Fruit fly (Drosophila melanogaster) whole organism, adult: Measurements from ENCODE around the gene LpR2.

ENCODE experiments used
- CG11617 ChIP-seq: fragments of 200-800 bp; sonication (Bioruptor generic); optimal IDR thresholded peaks from 2 replicates; lab custom pipeline; 2017; ENCODE audit warnings: mild to moderate bottlenecking, missing biosample characterization, missing genetic modification reagents, missing genetic modification characterization
- CG12768 ChIP-seq: fragments of 200-800 bp; sonication (Bioruptor generic); optimal IDR thresholded peaks from 2 replicates; lab custom pipeline; 2017; ENCODE audit warnings: missing biosample characterization, missing genetic modification characterization, mild to moderate bottlenecking, moderate library complexity, missing genetic modification reagents
- CG14711 ChIP-seq: fragments of 200-800 bp; sonication (Bioruptor generic); optimal IDR thresholded peaks from 2 replicates; lab custom pipeline; 2018; ENCODE audit warnings: missing biosample characterization, mild to moderate bottlenecking, missing genetic modification characterization, moderate library complexity
- CG1620 ChIP-seq: fragments of 200-800 bp; sonication (Bioruptor generic); optimal IDR thresholded peaks from 2 replicates; lab custom pipeline; 2016; ENCODE audit warnings: missing biosample characterization, missing genetic modification characterization
- CG33017 ChIP-seq: fragments of 200-800 bp; sonication (Bioruptor generic); optimal IDR thresholded peaks from 2 replicates; lab custom pipeline; 2018; ENCODE audit warnings: missing biosample characterization, mild to moderate bottlenecking, missing genetic modification characterization, moderate library complexity
- CG5204 ChIP-seq: fragments of 200-800 bp; sonication (Bioruptor generic); optimal IDR thresholded peaks from 2 replicates; lab custom pipeline; 2016; ENCODE audit warnings: missing biosample characterization, missing genetic modification characterization
- CG7045 ChIP-seq: fragments of 200-800 bp; sonication (Bioruptor generic); optimal IDR thresholded peaks from 2 replicates; lab custom pipeline; 2017; ENCODE audit warnings: missing biosample characterization, mild to moderate bottlenecking, missing genetic modification characterization
- CG7101 ChIP-seq: fragments of 200-800 bp; sonication (Bioruptor generic); optimal IDR thresholded peaks from 2 replicates; lab custom pipeline; 2018; ENCODE audit warnings: missing biosample characterization, mild to moderate bottlenecking, missing genetic modification characterization, moderate library complexity
- Clk ChIP-seq: fragments of 200-800 bp; sonication (Bioruptor generic); optimal IDR thresholded peaks from 2 replicates; lab custom pipeline; 2017; ENCODE audit warnings: missing biosample characterization, missing genetic modification characterization
- Crg-1 ChIP-seq: fragments of 200-800 bp; sonication (Bioruptor generic); optimal IDR thresholded peaks from 2 replicates; lab custom pipeline; 2016; ENCODE audit warnings: missing biosample characterization, missing genetic modification characterization
- Hr96 ChIP-seq: fragments of 200-800 bp; sonication (Bioruptor generic); optimal IDR thresholded peaks from 2 replicates; lab custom pipeline; 2016; ENCODE audit warnings: missing biosample characterization, missing genetic modification characterization
- Mnt ChIP-seq: fragments of 200-800 bp; sonication (Bioruptor generic); optimal IDR thresholded peaks from 2 replicates; lab custom pipeline; 2016; ENCODE audit warnings: missing biosample characterization, mild to moderate bottlenecking, missing genetic modification characterization
- bab1 ChIP-seq: fragments of 200-800 bp; sonication (Bioruptor generic); optimal IDR thresholded peaks from 3 replicates; lab custom pipeline; 2019; ENCODE audit warnings: missing biosample characterization, mild to moderate bottlenecking, missing genetic modification characterization, moderate library complexity
- cic ChIP-seq: fragments of 200-800 bp; sonication (Bioruptor generic); optimal IDR thresholded peaks from 2 replicates; lab custom pipeline; 2017; ENCODE audit warnings: missing biosample characterization, mild to moderate bottlenecking, missing genetic modification characterization, moderate library complexity
- cnc ChIP-seq, 2 experiments: fragments of >200 bp; optimal IDR thresholded peaks; 2 replicates each; lab custom pipeline; 2017
- kay ChIP-seq: fragments of 200-800 bp; sonication (Bioruptor generic); peaks from one replicate; lab custom pipeline; 2016; ENCODE audit warnings: missing biosample characterization, missing genetic modification characterization, borderline replicate concordance
- ovo ChIP-seq: fragments of 200-800 bp; sonication (Bioruptor generic); optimal IDR thresholded peaks from 2 replicates; lab custom pipeline; 2016; ENCODE audit warnings: missing biosample characterization, missing genetic modification characterization
- pad ChIP-seq: fragments of 200-800 bp; sonication (Bioruptor generic); optimal IDR thresholded peaks from 3 replicates; lab custom pipeline; 2017; ENCODE audit warnings: missing biosample characterization, missing genetic modification characterization, mild to moderate bottlenecking, moderate library complexity, missing genetic modification reagents
- tj ChIP-seq: fragments of 200-800 bp; sonication (Bioruptor generic); optimal IDR thresholded peaks from 3 replicates; lab custom pipeline; 2017; ENCODE audit warnings: missing biosample characterization, mild to moderate bottlenecking, missing genetic modification characterization, moderate library complexity
- toe ChIP-seq: fragments of 200-800 bp; sonication (Bioruptor generic); optimal IDR thresholded peaks from 2 replicates; lab custom pipeline; 2016; ENCODE audit warnings: missing biosample characterization, missing genetic modification characterization

Gene LpR2

DNA sequence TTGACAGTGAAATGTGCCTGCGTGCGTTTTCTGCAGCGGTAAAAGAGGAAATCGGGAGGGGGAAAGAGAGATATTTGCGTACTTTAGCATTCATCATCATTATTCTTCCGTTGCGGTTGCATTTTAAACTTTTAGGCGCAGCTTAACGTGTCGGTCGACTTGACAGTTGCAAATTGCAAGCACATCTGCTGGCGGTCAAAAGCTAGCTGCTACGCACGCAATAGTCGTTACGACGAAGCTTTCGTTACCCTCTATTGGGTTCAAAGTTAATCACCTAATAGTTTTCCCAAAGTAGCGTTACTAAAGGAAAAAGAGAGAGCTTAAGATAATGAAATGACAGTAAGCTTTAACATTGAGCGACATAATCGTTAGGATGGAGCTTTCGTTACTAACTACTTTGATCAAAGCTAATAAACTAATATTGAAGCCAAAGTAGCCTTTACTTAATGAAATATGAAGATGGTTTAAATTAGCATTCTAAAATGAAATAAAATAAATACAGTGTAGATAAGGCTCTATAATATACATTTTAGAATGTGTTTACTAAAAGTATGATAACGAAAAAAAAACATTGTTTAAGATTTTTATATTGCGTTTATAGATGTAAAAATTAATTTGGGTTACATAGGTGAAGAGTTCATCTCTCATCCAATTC, 88.1 kb downstream of the LpR2 start:
- no peak for TF ChIP-seq Clk
- TF ChIP-seq kay (GFP tag; lab: Kevin White, UChicago), result peak; percentile 86
- TF ChIP-seq CG14711 (tag; lab: Kevin White, UChicago), result no peak
- no peak for TF ChIP-seq CG1620 (GFP tag; lab: Kevin White, UChicago)
- no peak for TF ChIP-seq Hr96
- peak; percentile 51 for TF ChIP-seq cic (GFP tag; lab: Kevin White, UChicago)
- peak; percentile 66 for TF ChIP-seq CG12768 (GFP tag; lab: Kevin White, UChicago)
- no peak for TF ChIP-seq CG7101 (tag; lab: Kevin White, UChicago)
- TF ChIP-seq CG7045 (GFP tag; lab: Kevin White, UChicago), result no peak
- TF ChIP-seq tj (GFP tag; lab: Kevin White, UChicago), result peak; percentile 87
- TF ChIP-seq cnc (optimal IDR thresholded peaks at IDR 0.05; lab: Kevin White, UChicago), result no peak
- peak; percentile 12 for TF ChIP-seq ovo (GFP tag; lab: Kevin White, UChicago)
- TF ChIP-seq CG11617 (GFP tag; lab: Kevin White, UChicago), result no peak
- peak; percentile 46 for TF ChIP-seq bab1
- TF ChIP-seq Mnt (GFP tag; lab: Kevin White, UChicago), result no peak
- TF ChIP-seq CG5204, result no peak
- no peak for TF ChIP-seq Crg-1 (GFP tag; lab: Kevin White, UChicago)
- peak; percentile 20 for TF ChIP-seq CG33017 (tag; lab: Kevin White, UChicago)
- TF ChIP-seq toe (GFP tag; lab: Kevin White, UChicago), result no peak
- peak; percentile 25 for TF ChIP-seq pad (GFP tag; lab: Kevin White, UChicago)

DNA sequence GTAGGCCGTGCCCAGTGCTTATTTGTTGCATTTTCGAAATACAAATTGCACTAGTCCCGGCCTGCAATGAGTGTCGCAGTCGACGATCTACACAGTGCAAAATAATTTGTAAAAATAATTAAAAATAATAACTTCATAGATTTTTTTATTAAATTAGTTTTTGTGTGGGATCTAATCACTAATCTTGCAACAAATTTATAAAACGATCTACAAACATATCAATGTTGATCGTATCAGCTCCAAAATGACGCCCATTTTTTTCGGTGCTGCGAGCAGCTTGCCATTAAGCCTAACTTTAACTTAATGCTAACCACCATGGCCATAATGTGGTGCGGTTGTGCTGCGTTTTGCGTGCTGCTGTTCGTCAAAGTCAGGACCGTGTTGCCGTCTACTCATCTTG, 88.9 kb downstream of the LpR2 start:
- no peak for TF ChIP-seq CG7045 (GFP tag; lab: Kevin White, UChicago)
- TF ChIP-seq CG14711 (tag; lab: Kevin White, UChicago), result peak; percentile 37
- no peak for TF ChIP-seq pad (GFP tag; lab: Kevin White, UChicago)
- TF ChIP-seq bab1, result peak; percentile 44
- TF ChIP-seq ovo (GFP tag; lab: Kevin White, UChicago), result no peak
- TF ChIP-seq toe (GFP tag; lab: Kevin White, UChicago), result no peak
- TF ChIP-seq CG11617 (GFP tag; lab: Kevin White, UChicago), result no peak
- no peak for TF ChIP-seq cic (GFP tag; lab: Kevin White, UChicago)
- no peak for TF ChIP-seq Hr96

DNA sequence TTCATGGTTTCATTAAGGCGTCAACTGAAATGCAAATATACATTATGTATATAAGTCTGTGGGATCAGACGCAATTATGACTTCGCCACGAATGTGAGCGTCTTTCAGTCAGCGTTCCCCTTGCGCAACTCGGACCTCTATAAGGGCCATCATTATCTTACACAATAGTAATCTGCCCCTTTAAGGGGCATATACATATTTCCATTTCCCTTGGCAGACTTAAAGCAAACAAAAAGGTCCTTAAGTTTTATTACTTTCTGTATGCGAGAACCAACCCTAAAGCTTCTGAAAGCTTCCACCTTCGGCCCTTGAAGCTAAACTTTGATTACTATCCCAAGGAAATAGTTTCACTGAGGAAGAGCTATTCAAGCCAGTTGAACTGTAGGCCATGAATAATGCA, 89.8 kb downstream of the LpR2 start:
- TF ChIP-seq Hr96 (no peak), CG11617 (GFP tag; lab: Kevin White, UChicago) (no peak), tj (GFP tag; lab: Kevin White, UChicago) (no peak), CG14711 (tag; lab: Kevin White, UChicago) (no peak), ovo (GFP tag; lab: Kevin White, UChicago) (no peak), kay (GFP tag; lab: Kevin White, UChicago) (no peak), cnc (optimal IDR thresholded peaks at IDR 0.05; lab: Kevin White, UChicago) (no peak), bab1 (no peak), Clk (no peak), CG7045 (GFP tag; lab: Kevin White, UChicago) (no peak), CG12768 (GFP tag; lab: Kevin White, UChicago) (no peak), Crg-1 (GFP tag; lab: Kevin White, UChicago) (no peak), cic (GFP tag; lab: Kevin White, UChicago) (no peak), CG5204 (no peak)
